Worm (Caenorhabditis elegans) whole organism, midembryonic: ENCODE results near the gene lido-10.

ENCODE experiments used
- T22C8.4 ChIP-seq: fragments of 200-800 bp; sonication (Bioruptor generic); IDR thresholded peaks from 2 replicates; pipeline ENCODE4 v1.3.6; 2022; ENCODE audit warnings: missing genetic modification characterization, missing compliant biosample characterization
- cog-1 ChIP-seq: sonication (generic microtip); optimal IDR thresholded peaks from 2 replicates; lab custom pipeline; 2016; ENCODE audit warnings: missing genetic modification characterization, missing compliant biosample characterization
- ztf-23 ChIP-seq: fragments of 200-800 bp; sonication (Bioruptor generic); IDR thresholded peaks from 2 replicates; pipeline ENCODE4 v1.3.6; 2022; ENCODE audit warnings: missing genetic modification reagents, missing genetic modification characterization, missing compliant biosample characterization

DNA sequence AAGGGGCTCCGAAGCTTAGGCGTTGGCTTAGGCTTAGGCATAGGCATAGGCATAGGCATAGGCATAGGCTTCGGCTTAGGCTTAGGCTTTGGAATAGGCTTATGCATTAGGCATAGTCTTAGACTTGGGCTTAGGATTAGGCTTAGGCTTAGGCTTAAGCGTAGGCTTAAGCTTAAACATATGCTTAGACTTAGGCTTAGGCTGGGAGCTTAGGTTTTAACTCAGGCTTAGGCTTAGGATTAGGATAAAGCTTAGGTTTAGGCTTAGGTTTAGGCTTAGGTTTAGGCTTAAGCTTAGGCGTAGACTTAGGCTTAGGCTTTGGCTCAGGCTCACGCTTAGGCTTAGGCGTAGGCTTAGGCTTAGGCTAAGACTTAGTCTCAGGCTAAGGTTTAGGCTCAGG lies 12.2 kb upstream of the lido-10 start:
- no peak for TF ChIP-seq cog-1 (tag; lab: Kevin White, UChicago)
- TF ChIP-seq ztf-23 = no peak
- TF ChIP-seq T22C8.4 (GFP tag; lab: Robert Waterston, UW) = no peak
